Fruit fly (Drosophila melanogaster): Measurements from ENCODE around the gene Eig71Ek.

dm6 chr3L:15692794-15693532 is 31.9 kb downstream of the Eig71Ek start:
- TF ChIP-seq Crg-1 (GFP tag; optimal IDR thresholded peaks at IDR 0.05) (no peak), CG5204 (GFP tag; optimal IDR thresholded peaks at IDR 0.05) (no peak), pad (GFP tag; optimal IDR thresholded peaks at IDR 0.05) (no peak), kay (GFP tag; ENCODE audit: borderline replicate concordance) (no peak), Clk (GFP tag; optimal IDR thresholded peaks at IDR 0.05) (no peak), CG11617 (GFP tag; optimal IDR thresholded peaks at IDR 0.05) (no peak), tj (GFP tag; optimal IDR thresholded peaks at IDR 0.05) (no peak), cnc (optimal IDR thresholded peaks at IDR 0.05) (no peak)
